Fruit fly (Drosophila melanogaster) whole organism, pupa: ENCODE measurements around the gene CG31287.

ENCODE experiments used
- CG17806 ChIP-seq: fragments of 200-800 bp; sonication (Bioruptor generic); optimal IDR thresholded peaks from 2 replicates; lab custom pipeline; 2018; ENCODE audit warnings: missing biosample characterization, mild to moderate bottlenecking, missing genetic modification characterization, moderate library complexity
- CG8301 ChIP-seq: fragments of 200-800 bp; sonication (Bioruptor generic); optimal IDR thresholded peaks from 2 replicates; lab custom pipeline; 2018; ENCODE audit warnings: missing biosample characterization, mild to moderate bottlenecking, missing genetic modification characterization
- Snoo ChIP-seq: fragments of 200-800 bp; sonication (Bioruptor generic); optimal IDR thresholded peaks from 3 replicates; lab custom pipeline; 2017; ENCODE audit warnings: missing biosample characterization, mild to moderate bottlenecking, missing genetic modification characterization, inconsistent platforms

- TF ChIP-seq CG8301 (peak; percentile 58), CG17806 (tag; lab: Kevin White, UChicago) (peak; percentile 75), Snoo (tag; lab: Kevin White, UChicago) (peak; percentile 60)
Measured at dm6 chr3R:16208924-16209713, 5.9 kb downstream of the CG31287 start.
